Fruit fly (Drosophila melanogaster) whole organism, embryonic: ENCODE data around the gene Agpat4.

ENCODE experiments used
- Asciz ChIP-seq: fragments of 200-800 bp; sonication (Bioruptor generic); optimal IDR thresholded peaks from 2 replicates; lab custom pipeline; 2017; ENCODE audit warnings: missing biosample characterization, mild to moderate bottlenecking, missing genetic modification characterization, missing genetic modification reagents
- CG10274 ChIP-seq: fragments of 200-800 bp; sonication (Bioruptor generic); optimal IDR thresholded peaks from 3 replicates; lab custom pipeline; 2017; ENCODE audit warnings: missing biosample characterization, mild to moderate bottlenecking, missing genetic modification characterization
- CG10462 ChIP-seq: fragments of 200-800 bp; sonication (Bioruptor generic); optimal IDR thresholded peaks from 2 replicates; lab custom pipeline; 2016; ENCODE audit warnings: missing biosample characterization, missing genetic modification characterization
- CG10543 ChIP-seq: fragments of 200-800 bp; sonication (Bioruptor generic); optimal IDR thresholded peaks from 3 replicates; lab custom pipeline; 2017; ENCODE audit warnings: missing biosample characterization, mild to moderate bottlenecking, missing genetic modification characterization, moderate library complexity
- CG11504 ChIP-seq: fragments of 200-800 bp; sonication (Bioruptor generic); optimal IDR thresholded peaks from 3 replicates; lab custom pipeline; 2019; ENCODE audit warnings: missing biosample characterization, mild to moderate bottlenecking, missing genetic modification characterization, moderate library complexity
- CG12155 ChIP-seq: fragments of 200-800 bp; sonication (Bioruptor generic); optimal IDR thresholded peaks from 3 replicates; lab custom pipeline; 2016; ENCODE audit warnings: missing biosample characterization, missing genetic modification characterization
- CG1233 ChIP-seq: fragments of 200-800 bp; sonication (Bioruptor generic); optimal IDR thresholded peaks from 4 replicates; lab custom pipeline; 2018; ENCODE audit warnings: missing biosample characterization, mild to moderate bottlenecking, missing genetic modification characterization
- CG14710 ChIP-seq: fragments of 200-800 bp; sonication (Bioruptor generic); optimal IDR thresholded peaks from 3 replicates; lab custom pipeline; 2019; ENCODE audit warnings: missing biosample characterization, mild to moderate bottlenecking, missing genetic modification characterization, moderate library complexity
- CG14965 ChIP-seq: fragments of 200-800 bp; sonication (Bioruptor generic); optimal IDR thresholded peaks from 2 replicates; lab custom pipeline; 2016; ENCODE audit warnings: missing biosample characterization, missing genetic modification characterization, borderline replicate concordance
- CG15011 ChIP-seq: fragments of 200-800 bp; sonication (Bioruptor generic); optimal IDR thresholded peaks from 3 replicates; lab custom pipeline; 2018; ENCODE audit warnings: missing biosample characterization, mild to moderate bottlenecking, missing genetic modification characterization
- CG16863 ChIP-seq: fragments of 200-800 bp; sonication (Bioruptor generic); optimal IDR thresholded peaks from 3 replicates; lab custom pipeline; 2016; ENCODE audit warnings: missing biosample characterization, missing genetic modification characterization
- CG17568 ChIP-seq: fragments of 200-800 bp; sonication (Bioruptor generic); optimal IDR thresholded peaks from 2 replicates; lab custom pipeline; 2018; ENCODE audit warnings: missing biosample characterization, mild to moderate bottlenecking, missing genetic modification characterization, moderate library complexity
- CG1792 ChIP-seq: fragments of 200-800 bp; sonication (Bioruptor generic); optimal IDR thresholded peaks from 2 replicates; lab custom pipeline; 2016; ENCODE audit warnings: missing biosample characterization, missing genetic modification characterization
- CG2116 ChIP-seq: fragments of 200-800 bp; sonication (Bioruptor generic); optimal IDR thresholded peaks from 3 replicates; lab custom pipeline; 2018; ENCODE audit warnings: missing biosample characterization, mild to moderate bottlenecking, missing genetic modification characterization
- CG32532 ChIP-seq: fragments of 200-800 bp; sonication (Bioruptor generic); IDR thresholded peaks from 2 replicates; pipeline ENCODE4 v1.3.6; 2022; ENCODE audit warnings: missing biosample characterization, missing genetic modification characterization
- CG32767 ChIP-seq: fragments of 200-800 bp; sonication (Bioruptor generic); IDR thresholded peaks from 2 replicates; pipeline ENCODE4 v1.3.6; 2022; ENCODE audit warnings: missing biosample characterization, missing genetic modification characterization
- CG4328 ChIP-seq: fragments of 200-800 bp; sonication (Bioruptor generic); optimal IDR thresholded peaks from 3 replicates; lab custom pipeline; 2017; ENCODE audit warnings: missing biosample characterization, missing genetic modification reagents, missing genetic modification characterization
- CG5180 ChIP-seq: fragments of 200-800 bp; sonication (Bioruptor generic); optimal IDR thresholded peaks from 3 replicates; lab custom pipeline; 2017; ENCODE audit warnings: missing biosample characterization, missing genetic modification characterization, mild to moderate bottlenecking, moderate library complexity, missing genetic modification reagents
- CG5953 ChIP-seq: fragments of 200-800 bp; sonication (Bioruptor generic); IDR thresholded peaks from 2 replicates; pipeline ENCODE4 v1.3.6; 2022; ENCODE audit warnings: missing biosample characterization, missing genetic modification characterization
- CG8089 ChIP-seq: fragments of 200-800 bp; sonication (Bioruptor generic); optimal IDR thresholded peaks from 3 replicates; lab custom pipeline; 2016; ENCODE audit warnings: missing biosample characterization, missing genetic modification characterization
- CG8290 ChIP-seq, 3 experiments: fragments of 200-800 bp; sonication (Bioruptor generic); optimal IDR thresholded peaks; 2 replicates each; lab custom pipeline; 2016 to 2019; ENCODE audit warnings: missing biosample characterization in 3 of 3, missing genetic modification characterization in 3 of 3, mild to moderate bottlenecking in 2 of 3, moderate library complexity in 1 of 3
- CHES-1-like ChIP-seq: fragments of 200-800 bp; sonication (Bioruptor generic); optimal IDR thresholded peaks from 2 replicates; lab custom pipeline; 2016; ENCODE audit warnings: missing biosample characterization, missing genetic modification characterization
- E2f1 ChIP-seq: fragments of 200-800 bp; sonication (Bioruptor generic); IDR thresholded peaks from 2 replicates; pipeline ENCODE4 v1.3.6; 2022; ENCODE audit warnings: missing biosample characterization, missing genetic modification characterization
- Lhr ChIP-seq: fragments of 200-800 bp; sonication (Bioruptor generic); optimal IDR thresholded peaks from 3 replicates; lab custom pipeline; 2017; ENCODE audit warnings: mild to moderate bottlenecking, missing biosample characterization, missing genetic modification reagents, missing genetic modification characterization
- Max ChIP-seq: fragments of 200-800 bp; sonication (Bioruptor generic); optimal IDR thresholded peaks from 2 replicates; lab custom pipeline; 2016; ENCODE audit warnings: missing biosample characterization, mild to moderate bottlenecking, missing genetic modification characterization
- Optix ChIP-seq: fragments of 200-800 bp; sonication (Bioruptor generic); IDR thresholded peaks from 3 replicates; pipeline ENCODE4 v1.3.6; 2022; ENCODE audit warnings: missing biosample characterization, missing genetic modification characterization
- Scr ChIP-seq: fragments of 200-800 bp; sonication (Bioruptor generic); IDR thresholded peaks from 2 replicates; pipeline ENCODE4 v1.3.6; 2022; ENCODE audit warnings: missing biosample characterization, missing genetic modification characterization; ENCODE audit not compliant: partially characterized antibody
- Xbp1 ChIP-seq: fragments of 200-800 bp; sonication (Bioruptor generic); optimal IDR thresholded peaks from 3 replicates; lab custom pipeline; 2016; ENCODE audit warnings: missing biosample characterization, mild to moderate bottlenecking, missing genetic modification characterization
- abd-A ChIP-seq: fragments of 200-800 bp; sonication (Bioruptor generic); optimal IDR thresholded peaks from 3 replicates; lab custom pipeline; 2019; ENCODE audit warnings: missing biosample characterization, mild to moderate bottlenecking, missing genetic modification characterization, moderate library complexity
- ara ChIP-seq: fragments of 200-800 bp; sonication (Bioruptor generic); IDR thresholded peaks from 2 replicates; pipeline ENCODE4 v1.3.6; 2022; ENCODE audit warnings: missing biosample characterization, missing genetic modification characterization
- ash1 ChIP-seq: fragments of 200-800 bp; sonication (Bioruptor generic); optimal IDR thresholded peaks from 2 replicates; lab custom pipeline; 2018; ENCODE audit warnings: missing biosample characterization, mild to moderate bottlenecking, missing genetic modification characterization
- bigmax ChIP-seq: fragments of 200-800 bp; sonication (Bioruptor generic); optimal IDR thresholded peaks from 2 replicates; lab custom pipeline; 2018; ENCODE audit warnings: missing biosample characterization, mild to moderate bottlenecking, missing genetic modification characterization
- bsh ChIP-seq, 2 experiments: fragments of 200-800 bp; sonication (Bioruptor generic); optimal IDR thresholded peaks; 2 replicates each; lab custom pipeline; 2017 to 2018; ENCODE audit warnings: mild to moderate bottlenecking in 2 of 2, missing biosample characterization in 2 of 2, missing genetic modification characterization in 2 of 2, moderate library complexity in 1 of 2
- cato ChIP-seq: fragments of 200-800 bp; sonication (Bioruptor generic); optimal IDR thresholded peaks from 2 replicates; lab custom pipeline; 2016; ENCODE audit warnings: missing biosample characterization, missing genetic modification characterization, borderline replicate concordance
- corto ChIP-seq: fragments of 200-800 bp; sonication (Bioruptor generic); optimal IDR thresholded peaks from 2 replicates; lab custom pipeline; 2016; ENCODE audit warnings: missing biosample characterization, mild to moderate bottlenecking, missing genetic modification characterization, moderate library complexity
- crc ChIP-seq: fragments of 200-800 bp; sonication (Bioruptor generic); optimal IDR thresholded peaks from 2 replicates; lab custom pipeline; 2016; ENCODE audit warnings: missing biosample characterization, missing genetic modification characterization
- dpn ChIP-seq, 2 experiments: fragments of 200-800 bp; sonication (Bioruptor generic); optimal IDR thresholded peaks; 3 replicates each; lab custom pipeline; 2016; ENCODE audit warnings: missing biosample characterization in 2 of 2, missing genetic modification characterization in 2 of 2
- fru ChIP-seq: fragments of >200 bp; optimal IDR thresholded peaks from 2 replicates; lab custom pipeline; 2017
- h ChIP-seq: fragments of >200 bp; optimal IDR thresholded peaks from 2 replicates; lab custom pipeline; 2017
- hth ChIP-seq: fragments of >200 bp; optimal IDR thresholded peaks from 2 replicates; lab custom pipeline; 2017; ENCODE audit warnings: inconsistent platforms
- jumu ChIP-seq: fragments of 200-800 bp; sonication (Bioruptor generic); optimal IDR thresholded peaks from 3 replicates; lab custom pipeline; 2016; ENCODE audit warnings: missing biosample characterization, missing genetic modification characterization
- kay ChIP-seq: fragments of 200-800 bp; sonication (Bioruptor generic); optimal IDR thresholded peaks from 2 replicates; lab custom pipeline; 2016; ENCODE audit warnings: missing biosample characterization, missing genetic modification characterization
- ken ChIP-seq: fragments of 200-800 bp; sonication (Bioruptor generic); IDR thresholded peaks from 3 replicates; pipeline ENCODE4 v1.3.6; 2022; ENCODE audit warnings: missing biosample characterization, missing genetic modification characterization
- nau ChIP-seq: fragments of 200-800 bp; sonication (Bioruptor generic); optimal IDR thresholded peaks from 3 replicates; lab custom pipeline; 2017; ENCODE audit warnings: missing biosample characterization, mild to moderate bottlenecking, missing genetic modification characterization, missing genetic modification reagents
- pzg ChIP-seq: fragments of 200-800 bp; sonication (Bioruptor generic); optimal IDR thresholded peaks from 3 replicates; lab custom pipeline; 2018; ENCODE audit warnings: missing biosample characterization, mild to moderate bottlenecking, missing genetic modification characterization, moderate library complexity
- slbo ChIP-seq: fragments of 200-800 bp; sonication (Bioruptor generic); IDR thresholded peaks from 2 replicates; pipeline ENCODE4 v1.3.6; 2022; ENCODE audit warnings: missing biosample characterization, missing genetic modification characterization
- sqz ChIP-seq: fragments of 200-800 bp; sonication (Bioruptor generic); optimal IDR thresholded peaks from 3 replicates; lab custom pipeline; 2018; ENCODE audit warnings: missing biosample characterization, mild to moderate bottlenecking, missing genetic modification characterization
- stwl ChIP-seq: fragments of 200-800 bp; sonication (Bioruptor generic); optimal IDR thresholded peaks from 3 replicates; lab custom pipeline; 2018; ENCODE audit warnings: missing biosample characterization, mild to moderate bottlenecking, missing genetic modification characterization, moderate library complexity
- sug ChIP-seq: fragments of 200-800 bp; optimal IDR thresholded peaks from 2 replicates; lab custom pipeline; 2019; ENCODE audit warnings: missing biosample characterization, mild to moderate bottlenecking, missing genetic modification characterization, moderate library complexity
- twi ChIP-seq: fragments of 200-800 bp; optimal IDR thresholded peaks from 2 replicates; lab custom pipeline; 2019; ENCODE audit warnings: missing biosample characterization, mild to moderate bottlenecking, missing genetic modification characterization, moderate library complexity

Agpat4 gene

dm6 chr3L:16407815-16408608, 26.6 kb upstream of the Agpat4 start (continued):
- peak; percentile 90 for TF ChIP-seq twi (tag; lab: Kevin White, UChicago)
- peak; percentile 13 for TF ChIP-seq CG4328 (GFP tag; lab: Kevin White, UChicago)
- TF ChIP-seq CG2116 (GFP tag; lab: Kevin White, UChicago) = no peak
- TF ChIP-seq jumu (GFP tag; lab: Kevin White, UChicago) = no peak
- no peak for TF ChIP-seq CG11504 (tag; lab: Kevin White, UChicago)
- peak; percentile 83 for TF ChIP-seq CG14965 (GFP tag; lab: Kevin White, UChicago)
- TF ChIP-seq pzg (GFP tag; lab: Kevin White, UChicago) = no peak
- no peak for TF ChIP-seq crc
- TF ChIP-seq CG17568 = no peak
- no peak for TF ChIP-seq CG10274
- no peak for TF ChIP-seq kay (GFP tag; lab: Kevin White, UChicago)
- TF ChIP-seq nau (GFP tag; lab: Kevin White, UChicago) = no peak
- TF ChIP-seq CG10462 = no peak
- no peak for TF ChIP-seq ash1 (GFP tag; lab: Kevin White, UChicago)
- TF ChIP-seq Xbp1 (GFP tag; lab: Kevin White, UChicago) = no peak
- no peak for TF ChIP-seq sug (tag; lab: Kevin White, UChicago)
- TF ChIP-seq CG5180 (GFP tag; lab: Kevin White, UChicago) = no peak
- TF ChIP-seq dpn (GFP tag; optimal IDR thresholded peaks at IDR 0.05; lab: Kevin White, UChicago) = no peak
- 0 out of 2 replicates have a peak, but pooled peaks have one; percentile 36 for TF ChIP-seq ara (GFP tag; lab: Robert Waterston, UW)
- TF ChIP-seq CG15011 (GFP tag; lab: Kevin White, UChicago) = no peak
- peak; percentile 76 for TF ChIP-seq CG8290 (GFP tag; optimal IDR thresholded peaks at IDR 0.05; lab: Kevin White, UChicago)
- TF ChIP-seq CG8290 (tag; optimal IDR thresholded peaks at IDR 0.05; lab: Kevin White, UChicago) = peak in 1 of 2 experiments; percentile 18
- no peak for TF ChIP-seq E2f1
- TF ChIP-seq CG1233 (GFP tag; lab: Kevin White, UChicago) = no peak
- TF ChIP-seq CG32532 = no peak
- TF ChIP-seq bigmax = no peak
- TF ChIP-seq bsh (GFP tag; optimal IDR thresholded peaks at IDR 0.05; lab: Kevin White, UChicago) = no peak
- no peak for TF ChIP-seq Optix (GFP tag; lab: Robert Waterston, UW)
- TF ChIP-seq cato (GFP tag; lab: Kevin White, UChicago) = no peak
- TF ChIP-seq fru = no peak
- TF ChIP-seq CHES-1-like = no peak
- TF ChIP-seq CG12155 (GFP tag; lab: Kevin White, UChicago) = no peak
- TF ChIP-seq stwl (tag; lab: Kevin White, UChicago) = peak; percentile 98
- no peak for TF ChIP-seq Lhr (GFP tag; lab: Kevin White, UChicago)
- no peak for TF ChIP-seq ken (GFP tag; lab: Robert Waterston, UW)
- TF ChIP-seq hth (lab: Kevin White, UChicago) = no peak
- peak; percentile 99 for TF ChIP-seq CG14710 (tag; lab: Kevin White, UChicago)
- peak; percentile 25 for TF ChIP-seq CG10543
- TF ChIP-seq CG5953 = no peak
- no peak for TF ChIP-seq slbo
- no peak for TF ChIP-seq h
- TF ChIP-seq CG1792 (GFP tag; lab: Kevin White, UChicago) = no peak
- TF ChIP-seq CG32767 (GFP tag; lab: Robert Waterston, UW) = peak; percentile 35
- TF ChIP-seq sqz (GFP tag; lab: Kevin White, UChicago) = peak; percentile 37
- no peak for TF ChIP-seq Max (GFP tag; lab: Kevin White, UChicago)
- no peak for TF ChIP-seq CG8089 (GFP tag; lab: Kevin White, UChicago)
- no peak for TF ChIP-seq Scr (GFP tag; lab: Robert Waterston, UW)
- TF ChIP-seq corto (GFP tag; lab: Kevin White, UChicago) = peak; percentile 5
- TF ChIP-seq abd-A = peak; percentile 74
- no peak for TF ChIP-seq Asciz (GFP tag; lab: Kevin White, UChicago)
- TF ChIP-seq CG16863 = no peak
